Fruit fly (Drosophila melanogaster): ENCODE results near the gene CG13970.

CG13970 gene

DNA sequence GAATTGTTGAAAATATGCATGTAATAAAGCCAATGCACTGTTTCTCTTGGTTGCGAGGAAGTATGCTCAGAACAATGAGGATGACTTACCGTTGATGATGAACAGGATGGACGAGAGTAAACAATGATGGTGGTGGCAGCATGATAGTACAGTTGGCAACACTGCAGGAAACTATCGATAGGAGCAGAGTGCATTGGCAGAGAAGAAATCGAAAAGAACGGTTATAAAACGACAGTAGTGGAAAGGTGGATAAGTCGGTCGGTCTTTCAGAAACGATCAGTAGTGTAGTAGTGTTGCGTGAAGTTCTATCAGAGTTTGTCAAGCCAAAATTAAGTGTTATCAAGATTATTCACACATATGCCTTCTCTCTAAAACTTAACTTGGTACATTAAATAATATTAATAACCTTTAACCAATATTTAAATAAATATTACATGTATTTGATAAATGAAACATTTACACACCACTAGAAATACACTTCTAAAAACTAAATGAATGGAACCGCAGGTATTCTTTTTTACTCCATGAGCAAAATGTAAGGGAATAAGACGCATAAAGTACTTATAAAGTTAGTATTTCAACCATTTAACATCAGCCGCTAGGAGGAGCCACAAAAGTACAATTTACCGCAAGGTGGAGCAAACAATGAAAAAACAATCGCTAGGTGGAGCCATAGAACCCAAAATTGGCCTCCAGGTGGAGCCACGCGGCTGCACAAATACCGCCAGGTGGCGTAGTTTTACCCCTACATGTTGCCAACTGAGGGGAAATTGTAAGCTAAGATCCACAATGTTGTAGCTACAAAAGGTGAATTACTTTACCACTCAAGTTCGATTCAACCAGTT is 16.7 kb upstream of the CG13970 start (continued):
- TF ChIP-seq gce (GFP tag; IDR thresholded peaks at IDR 0.05) (peak; percentile 83; the same call in 2 of the 3 replicates), Hand (GFP tag; optimal IDR thresholded peaks at IDR 0.05) (no peak), Ets65A (GFP tag) (peak; percentile 100), trh (GFP tag; optimal IDR thresholded peaks at IDR 0.05) (peak; percentile 73), pb (GFP tag; optimal IDR thresholded peaks at IDR 0.05) (peak; percentile 95), Mrtf (GFP tag; IDR thresholded peaks at IDR 0.05) (peak; percentile 97), Adf1 (GFP tag; IDR thresholded peaks at IDR 0.05) (peak; percentile 34), MTF-1 (GFP tag; optimal IDR thresholded peaks at IDR 0.05; ENCODE audit: borderline replicate concordance) (peak; percentile 93), Six4 (GFP tag; optimal IDR thresholded peaks at IDR 0.05) (peak; percentile 82), CG18476 (GFP tag; optimal IDR thresholded peaks at IDR 0.05) (peak; percentile 57), Eip74EF (GFP tag; optimal IDR thresholded peaks at IDR 0.05) (no peak), corto (GFP tag; optimal IDR thresholded peaks at IDR 0.05) (no peak), CG4820 (GFP tag; optimal IDR thresholded peaks at IDR 0.05) (peak; percentile 87), zf30C (GFP tag; optimal IDR thresholded peaks at IDR 0.05) (peak; percentile 93), CG10147 (GFP tag; optimal IDR thresholded peaks at IDR 0.05) (peak; percentile 74), CG34422 (GFP tag; IDR thresholded peaks at IDR 0.05) (peak; percentile 91; the same call in 2 of the 3 replicates), insv (GFP tag; optimal IDR thresholded peaks at IDR 0.05) (no peak), CG16815 (GFP tag; optimal IDR thresholded peaks at IDR 0.05) (peak; percentile 92), zen2 (GFP tag; IDR thresholded peaks at IDR 0.05; ENCODE audit: partially characterized antibody) (peak; percentile 56; the same call in 2 of the 3 replicates), CG7745 (tag; optimal IDR thresholded peaks at IDR 0.05) (no peak), pho (GFP tag; optimal IDR thresholded peaks at IDR 0.05) (peak; percentile 79), MBD-R2 (GFP tag; IDR thresholded peaks at IDR 0.05) (peak; percentile 44), tll (GFP tag; optimal IDR thresholded peaks at IDR 0.05) (peak in 1 of 2 experiments; percentile 62), CG11247 (GFP tag; IDR thresholded peaks at IDR 0.05) (peak; percentile 98), CG18619 (GFP tag; optimal IDR thresholded peaks at IDR 0.05) (peak; percentile 78), Hey (tag; optimal IDR thresholded peaks at IDR 0.05) (no peak), CG10565 (GFP tag; optimal IDR thresholded peaks at IDR 0.05) (peak; percentile 31), CG13624 (GFP tag; optimal IDR thresholded peaks at IDR 0.05) (peak; percentile 88), ATbp (GFP tag; optimal IDR thresholded peaks at IDR 0.05) (peak; percentile 42), pita (GFP tag; optimal IDR thresholded peaks at IDR 0.05) (peak; percentile 91), CG16813 (GFP tag; IDR thresholded peaks at IDR 0.05; ENCODE audit: partially characterized antibody) (peak; percentile 84), mirr (GFP tag; optimal IDR thresholded peaks at IDR 0.05) (peak; percentile 77), Sry-β (GFP tag; optimal IDR thresholded peaks at IDR 0.05) (peak; percentile 67), CG7963 (GFP tag; IDR thresholded peaks at IDR 0.05; ENCODE audit: partially characterized antibody) (peak; percentile 61; the same call in 2 of the 3 replicates), CG10321 (GFP tag; IDR thresholded peaks at IDR 0.05) (peak; percentile 29; the same call in 1 of the 2 replicates), yki (optimal IDR thresholded peaks at IDR 0.05) (peak; percentile 71), C15 (GFP tag; IDR thresholded peaks at IDR 0.05) (0 out of 3 replicates have a peak, but pooled peaks have one; percentile 39), CG6854 (GFP tag; optimal IDR thresholded peaks at IDR 0.05) (no peak), YL-1 (GFP tag; optimal IDR thresholded peaks at IDR 0.05) (no peak), lilli (GFP tag; optimal IDR thresholded peaks at IDR 0.05) (peak; percentile 93), gsb-n (tag; optimal IDR thresholded peaks at IDR 0.05) (peak; percentile 64), Hr51 (GFP tag; optimal IDR thresholded peaks at IDR 0.05) (peak; percentile 74 to 89), pros (GFP tag; optimal IDR thresholded peaks at IDR 0.05) (no peak), Dek (tag; optimal IDR thresholded peaks at IDR 0.05) (peak; percentile 75), tgo (GFP tag; IDR thresholded peaks at IDR 0.05) (peak; percentile 89), D19B (GFP tag; optimal IDR thresholded peaks at IDR 0.05) (peak; percentile 37), NC2α (GFP tag; optimal IDR thresholded peaks at IDR 0.05) (peak; percentile 74)

All from whole organism, embryonic.